Fruit fly (Drosophila melanogaster) ovary, adult (tissue): ENCODE results near the gene CG9641.

Source experiments
- CG17801 ChIP-seq: fragments of 200-800 bp; optimal IDR thresholded peaks from 2 replicates; lab custom pipeline; 2019; ENCODE audit warnings: missing biosample characterization, mild to moderate bottlenecking, missing genetic modification characterization, moderate library complexity; ENCODE audit not compliant: partially characterized antibody

The CG9641 gene

dm6 chr2L:2976829-2977228 lies at the start of gene CG9641, which contains the start of gene CG3165:
TSS of gene CG9641 (minus strand) at chr2L:2976862.
TSS of gene CG3165 (plus strand) at chr2L:2977122.
- TF ChIP-seq CG17801 = peak; percentile 74

DNA sequence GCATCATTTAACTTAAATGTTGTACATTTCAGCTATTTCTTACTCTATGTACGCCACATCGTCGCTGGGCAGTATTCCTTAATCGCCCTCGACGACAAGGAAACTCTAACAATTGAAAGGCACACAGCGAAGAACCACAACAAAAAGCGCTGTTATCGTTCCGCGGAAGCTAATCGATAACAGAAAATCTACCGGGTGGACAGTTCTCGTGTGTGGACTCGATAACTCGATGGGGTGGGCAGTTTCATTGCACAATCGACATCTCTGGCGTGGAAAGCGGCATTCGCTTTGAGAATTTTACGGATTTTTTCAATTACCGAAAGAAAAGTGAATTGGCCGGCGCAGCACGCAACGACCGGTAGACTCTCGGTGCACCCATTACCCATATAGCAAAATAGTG lies 46.3 kb upstream of the CG9641 start, which contains the start of the genes alpha4GT1 and Prp40:
alpha4GT1 (minus strand) TSS at position 156 of the 400 bp plus-strand sequence.
Prp40 (plus strand) TSS at position 241 of the 400 bp plus-strand sequence.
- TF ChIP-seq CG17801 = peak; percentile 38

DNA sequence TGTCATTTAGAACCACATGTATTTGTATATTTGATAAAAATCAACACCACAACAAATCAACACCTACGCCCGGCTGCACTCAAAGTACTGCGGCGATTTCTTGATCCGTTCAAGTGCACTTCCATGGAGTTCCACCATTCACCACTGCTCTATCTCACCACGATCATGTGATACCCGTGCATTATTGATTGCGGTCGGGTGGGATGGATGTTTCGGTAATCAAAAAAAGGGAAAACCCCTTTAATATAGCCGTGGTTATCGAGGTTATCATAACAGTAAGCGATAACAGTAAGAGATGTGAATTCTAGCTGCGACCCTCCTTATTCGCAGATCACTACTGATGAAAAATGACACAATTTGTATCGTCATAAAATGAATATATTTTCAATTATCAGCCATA lies 41.5 kb upstream of the CG9641 start, which contains the start of the genes CG17224 and CG17264:
CG17224 (minus strand) TSS at position 97 of the 400 bp plus-strand sequence.
CG17264 (plus strand) TSS at position 297 of the 400 bp plus-strand sequence.
- peak; percentile 23 for TF ChIP-seq CG17801

- no peak for TF ChIP-seq CG17801
These were observed 36.1 kb upstream of the CG9641 start for dm6 chr2L:3012780-3013179.

DNA sequence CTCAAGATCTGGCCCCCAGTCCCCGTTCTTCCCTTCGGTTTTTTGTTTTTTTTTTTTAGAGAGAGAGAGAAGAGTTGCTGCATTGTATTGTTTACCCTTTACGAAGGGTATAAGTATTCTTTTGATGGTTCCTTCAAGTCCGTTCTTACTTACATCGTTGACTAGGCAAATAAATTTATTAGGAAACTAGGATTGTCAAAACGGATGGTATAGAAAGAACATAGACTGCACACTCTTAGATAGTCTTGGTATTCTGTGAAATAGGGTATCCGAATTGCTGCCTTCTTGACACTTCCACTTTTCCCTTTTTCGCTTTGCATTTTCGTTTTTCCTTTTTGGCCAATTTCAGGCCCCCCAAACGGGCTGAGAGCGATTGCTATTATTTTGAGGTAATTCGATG lies 34.8 kb upstream of the CG9641 start:
- no peak for TF ChIP-seq CG17801

dm6 chr2L:3009438-3009837 lies 32.8 kb upstream of the CG9641 start:
- TF ChIP-seq CG17801 = no peak

dm6 chr2L:3006925-3007426 lies 30.3 kb upstream of the CG9641 start:
- no peak for TF ChIP-seq CG17801

DNA sequence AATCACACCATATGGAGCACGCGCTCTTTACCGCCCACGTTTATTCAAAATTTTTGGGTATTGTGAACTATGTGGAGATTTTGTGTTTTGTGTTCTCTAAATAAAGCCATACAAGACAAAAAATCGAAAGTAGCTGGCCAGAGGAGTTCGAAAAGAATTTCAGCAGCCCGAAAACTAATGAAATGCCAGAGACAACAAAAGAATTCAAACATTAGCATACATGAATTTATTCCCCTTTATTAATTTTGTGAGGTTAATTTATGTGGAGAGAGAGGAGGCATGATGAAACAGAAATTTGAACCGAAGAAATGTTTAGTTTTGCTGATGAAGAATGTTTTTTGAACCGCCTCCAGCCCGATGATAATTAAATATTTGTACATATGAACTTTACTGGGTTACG lies 29.5 kb upstream of the CG9641 start:
- no peak for TF ChIP-seq CG17801

DNA sequence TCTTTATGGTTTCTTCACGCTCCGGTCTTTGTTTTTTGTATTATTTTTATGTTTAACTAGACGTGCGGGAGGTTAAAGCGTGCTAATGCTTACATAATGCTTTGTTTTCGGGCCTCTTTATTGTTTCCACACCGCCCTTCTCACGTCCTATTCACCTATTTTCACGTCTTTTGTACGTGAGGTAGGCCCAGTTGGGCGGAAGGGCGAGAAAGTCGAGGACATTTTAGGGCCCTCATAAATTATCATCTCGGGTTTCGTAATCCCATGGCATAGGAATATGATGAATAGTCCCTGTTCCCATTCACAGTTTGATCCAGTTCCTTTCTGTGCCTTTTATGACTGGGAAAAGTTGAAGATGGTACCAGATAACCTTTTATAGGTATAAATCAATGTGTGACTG lies 28.8 kb upstream of the CG9641 start:
- no peak for TF ChIP-seq CG17801

DNA sequence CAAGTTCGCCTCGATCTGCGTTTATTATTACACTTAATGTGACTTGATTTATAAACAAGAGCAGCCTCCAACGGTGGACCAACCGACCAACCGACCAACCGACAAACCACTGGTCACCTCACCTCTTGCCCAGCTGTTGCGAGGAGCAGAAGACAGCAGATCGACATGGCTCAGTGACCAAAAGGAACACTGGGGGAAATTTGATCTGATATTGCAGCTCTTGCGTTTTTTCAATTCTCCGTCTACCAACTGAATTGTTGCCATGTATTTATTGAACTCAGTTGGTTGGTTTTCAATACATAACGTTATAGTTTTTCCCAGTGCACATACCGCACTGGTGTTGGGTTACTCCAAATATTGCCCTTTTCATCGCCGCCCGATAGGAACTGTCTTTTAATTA lies 27.9 kb upstream of the CG9641 start:
- no peak for TF ChIP-seq CG17801

dm6 chr2L:3003399-3003798 lies 26.7 kb upstream of the CG9641 start:
- TF ChIP-seq CG17801 = no peak

- TF ChIP-seq CG17801 = no peak
These were observed 25.3 kb upstream of the CG9641 start for dm6 chr2L:3001953-3002352.

dm6 chr2L:3000517-3000934 lies 23.9 kb upstream of the CG9641 start:
- TF ChIP-seq CG17801 = no peak

dm6 chr2L:2999609-3000008 lies 22.9 kb upstream of the CG9641 start:
- TF ChIP-seq CG17801 = no peak

- peak; percentile 15 for TF ChIP-seq CG17801
These were observed 22.5 kb upstream of the CG9641 start, which contains the start of gene Ccdc85 for dm6 chr2L:2999113-2999512. TSS of gene Ccdc85 (plus strand) at chr2L:2999286.

DNA sequence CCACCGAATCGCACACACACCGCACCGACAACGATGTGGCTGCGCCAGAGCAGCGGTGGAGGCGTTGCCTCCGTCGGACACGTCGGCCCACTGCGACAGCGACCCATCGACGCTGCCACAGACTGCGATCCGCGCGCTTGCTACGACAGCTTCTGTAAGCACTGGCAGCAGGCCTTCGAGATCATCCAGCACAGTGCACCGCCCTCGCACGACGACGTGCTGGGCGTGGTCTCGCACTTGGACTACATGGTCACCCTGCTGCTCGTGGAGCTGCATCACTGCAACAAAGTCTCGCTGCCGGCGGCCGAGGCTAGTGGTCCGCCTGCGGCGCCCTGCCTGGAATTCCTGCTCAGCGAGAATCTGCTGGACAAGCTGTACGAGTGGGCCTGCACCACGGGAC lies 17.0 kb upstream of the CG9641 start:
- no peak for TF ChIP-seq CG17801

dm6 chr2L:2993236-2993635 lies 16.6 kb upstream of the CG9641 start:
- TF ChIP-seq CG17801 = no peak

DNA sequence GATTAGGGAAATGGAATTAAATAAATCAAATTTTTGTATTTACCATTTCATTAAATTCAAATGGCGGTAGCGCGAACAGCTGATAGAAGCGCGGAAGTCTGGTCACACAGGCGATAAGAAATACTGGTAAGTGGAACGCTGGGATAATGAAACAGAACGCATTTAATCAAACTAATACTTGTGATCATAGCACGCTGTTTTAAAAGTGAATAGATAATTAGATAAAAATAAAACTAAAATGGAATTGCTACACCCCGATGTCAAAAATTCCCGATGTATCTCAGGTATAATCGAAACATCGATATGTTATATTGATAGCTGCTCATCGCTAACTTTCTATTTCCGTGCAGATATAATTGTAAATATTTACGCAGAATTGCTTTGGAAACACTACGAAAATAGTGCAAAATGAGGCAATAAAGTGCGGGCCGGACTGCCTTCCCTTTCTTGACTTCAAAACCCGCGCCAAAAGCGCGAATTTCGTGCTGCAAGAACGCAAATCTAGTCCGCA lies 16.1 kb upstream of the CG9641 start, which contains the start of the genes okr and CG3558:
okr (minus strand) TSS at position 96 of the 511 bp plus-strand sequence.
CG3558 (plus strand) TSS at position 207 of the 511 bp plus-strand sequence.
- no peak for TF ChIP-seq CG17801
